Fruit fly (Drosophila melanogaster): ENCODE data around the gene CG17202.
"Not testable (repeated sequence)": the region's sequence is repeated elsewhere in the genome, so short reads cannot be mapped to it uniquely, and the experiment has no call there.

CG17202 gene

DNA sequence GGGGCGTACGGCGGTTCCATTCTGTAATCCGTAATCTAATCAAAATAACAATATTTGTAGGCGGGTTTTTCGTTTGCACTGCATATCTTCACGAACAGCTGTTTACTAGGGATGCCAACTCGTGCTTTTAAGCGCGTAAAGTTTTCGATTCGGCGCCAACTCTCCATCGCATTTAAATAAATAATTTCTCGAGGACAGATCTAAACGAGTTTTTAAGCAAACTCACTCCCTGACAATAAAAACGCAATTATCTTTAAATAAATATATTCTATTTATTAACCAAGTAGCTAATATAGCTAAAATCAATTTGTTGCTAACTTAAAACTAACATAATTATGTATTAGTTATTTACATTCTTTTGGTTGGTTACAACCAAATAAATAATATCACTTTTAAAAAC, 42.6 kb downstream of the CG17202 start, which contains the start of gene CG5608:
Gene CG5608 (minus strand): TSS at position 101 of the 400 bp plus-strand sequence.
- TF ChIP-seq CG14655 (GFP tag; optimal IDR thresholded peaks at IDR 0.05); CG12605 (GFP tag; IDR thresholded peaks at IDR 0.05); CG9948 (tag; optimal IDR thresholded peaks at IDR 0.05): not testable (repeated sequence)

DNA sequence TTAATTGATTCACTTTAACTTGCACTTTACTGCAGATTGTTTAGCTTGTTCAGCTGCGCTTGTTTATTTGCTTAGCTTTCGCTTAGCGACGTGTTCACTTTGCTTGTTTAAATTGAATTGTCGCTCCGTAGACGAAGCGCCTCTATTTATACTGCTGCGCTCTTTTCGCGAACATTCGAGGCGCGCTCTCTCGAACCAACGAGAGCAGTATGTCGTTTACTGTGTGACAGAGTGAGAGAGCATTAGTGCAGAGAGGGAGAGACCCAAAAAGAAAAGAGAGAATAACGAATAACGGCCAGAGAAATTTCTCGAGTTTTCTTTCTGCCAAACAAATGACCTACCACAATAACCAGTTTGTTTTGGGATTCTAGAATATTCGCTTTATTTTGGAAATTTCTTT, 45.1 kb downstream of the CG17202 start, which contains the start of gene Hsp70Ba:
Gene Hsp70Ba (minus strand): TSS at position 102 of the 400 bp plus-strand sequence.
- not testable (repeated sequence) for TF ChIP-seq CG8159 (tag; optimal IDR thresholded peaks at IDR 0.05); Snoo (tag; optimal IDR thresholded peaks at IDR 0.05); CG12605 (GFP tag; IDR thresholded peaks at IDR 0.05)
